Worm (Caenorhabditis elegans): Measurements from ENCODE around the gene D1014.7.

DNA sequence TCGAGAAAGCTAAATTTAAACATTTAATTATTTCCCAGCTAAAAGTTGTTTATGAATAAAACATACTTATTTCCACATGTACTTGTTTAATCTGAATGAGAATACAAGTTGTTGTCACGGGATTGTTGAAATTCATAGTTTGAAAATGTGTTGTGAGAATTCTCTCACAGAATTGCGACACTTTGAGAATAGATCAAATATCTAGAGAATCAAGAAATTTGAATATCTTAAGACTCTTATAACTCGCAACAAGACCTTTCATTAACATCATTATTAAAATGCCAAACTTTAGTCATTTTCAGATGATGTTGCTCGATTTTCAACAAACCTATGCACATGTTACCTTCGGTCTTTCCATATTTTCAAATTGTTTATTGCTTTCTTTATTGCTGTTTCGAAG lies 15.1 kb upstream of the D1014.7 start, which contains the start of gene str-90:
- TF ChIP-seq ceh-82 (tag; optimal IDR thresholded peaks at IDR 0.05): no peak
- TF ChIP-seq unc-39 (tag; optimal IDR thresholded peaks at IDR 0.05): no peak
- no peak for TF ChIP-seq lin-39 (tag; optimal IDR thresholded peaks at IDR 0.05)
- TF ChIP-seq ztf-4 (tag; optimal IDR thresholded peaks at IDR 0.05): no peak
- no peak for TF ChIP-seq ZK546.5 (tag; optimal IDR thresholded peaks at IDR 0.05)
- no peak for TF ChIP-seq nhr-28 (tag; optimal IDR thresholded peaks at IDR 0.05)
- TF ChIP-seq pha-4 (tag; optimal IDR thresholded peaks at IDR 0.05): no peak
- TF ChIP-seq ama-1 (optimal IDR thresholded peaks at IDR 0.05): no peak
- no peak for TF ChIP-seq ceh-28 (tag; optimal IDR thresholded peaks at IDR 0.05)
- TF ChIP-seq zag-1 (tag; optimal IDR thresholded peaks at IDR 0.05): no peak
- no peak for TF ChIP-seq ztf-11 (tag; optimal IDR thresholded peaks at IDR 0.05)
- no peak for TF ChIP-seq nfya-1 (tag; optimal IDR thresholded peaks at IDR 0.05; ENCODE audit: insufficient read depth)
- no peak for TF ChIP-seq nhr-77 (tag; optimal IDR thresholded peaks at IDR 0.05)

All from whole organism, L3 larva.